Worm (Caenorhabditis elegans) whole organism, L4/young adult: ENCODE data around the gene F56C3.7.

Source experiments
- W03F9.2 ChIP-seq: fragments of 150-350 bp; optimal IDR thresholded peaks from 2 replicates; lab custom pipeline; 2014; ENCODE audit warnings: missing biosample characterization, missing genetic modification characterization
- dao-5 ChIP-seq: sonication (generic microtip); optimal IDR thresholded peaks from 2 replicates; lab custom pipeline; 2016; ENCODE audit warnings: missing genotype, missing genetic modification characterization, moderate library complexity, missing compliant biosample characterization
- him-1 ChIP-seq: sonication (generic microtip); optimal IDR thresholded peaks from 2 replicates; lab custom pipeline; 2016; ENCODE audit warnings: missing genotype, missing genetic modification reagents, missing genetic modification characterization, missing compliant biosample characterization

- no peak for TF ChIP-seq W03F9.2
- TF ChIP-seq him-1 (tag; lab: Kevin White, UChicago), result no peak
- TF ChIP-seq dao-5, result no peak
Observed at ce11 chrX:1394437-1394836, 23.9 kb upstream of the F56C3.7 start.
